Fruit fly (Drosophila melanogaster) whole organism, prepupa: ENCODE data around the gene Mnat9.

Source experiments
- Blimp-1 ChIP-seq: fragments of 200-800 bp; sonication (Bioruptor generic); optimal IDR thresholded peaks from 3 replicates; lab custom pipeline; 2017; ENCODE audit warnings: missing biosample characterization, missing genetic modification characterization, mild to moderate bottlenecking, moderate library complexity, missing genetic modification reagents
- CG10631 ChIP-seq: fragments of 200-800 bp; sonication (Bioruptor generic); optimal IDR thresholded peaks from 2 replicates; lab custom pipeline; 2016; ENCODE audit warnings: missing biosample characterization, missing genetic modification characterization
- CG10669 ChIP-seq: fragments of 200-800 bp; sonication (Bioruptor generic); optimal IDR thresholded peaks from 3 replicates; lab custom pipeline; 2018; ENCODE audit warnings: missing biosample characterization, mild to moderate bottlenecking, missing genetic modification characterization, moderate library complexity
- CG11294 ChIP-seq: fragments of 200-800 bp; sonication (Bioruptor generic); IDR thresholded peaks from 2 replicates; pipeline ENCODE4 v1.3.6; 2022; ENCODE audit warnings: missing biosample characterization, missing genetic modification characterization
- CG11762 ChIP-seq: fragments of 200-800 bp; sonication (Bioruptor generic); optimal IDR thresholded peaks from 3 replicates; lab custom pipeline; 2016; ENCODE audit warnings: missing biosample characterization, missing genetic modification characterization; ENCODE audit not compliant: insufficient read depth
- CG11902 ChIP-seq: fragments of 200-800 bp; sonication (Bioruptor generic); optimal IDR thresholded peaks from 3 replicates; lab custom pipeline; 2016; ENCODE audit warnings: missing biosample characterization, missing genetic modification characterization
- CG15336 ChIP-seq: fragments of 200-800 bp; sonication (Bioruptor generic); IDR thresholded peaks from 2 replicates; pipeline ENCODE4 v1.3.6; 2022; ENCODE audit warnings: missing biosample characterization, missing genetic modification characterization
- CG16779 ChIP-seq: fragments of 200-800 bp; sonication (Bioruptor generic); optimal IDR thresholded peaks from 3 replicates; lab custom pipeline; 2017; ENCODE audit warnings: missing biosample characterization, mild to moderate bottlenecking, missing genetic modification characterization
- CG3032 ChIP-seq: fragments of 200-800 bp; optimal IDR thresholded peaks from 2 replicates; lab custom pipeline; 2019; ENCODE audit warnings: missing biosample characterization, mild to moderate bottlenecking, missing genetic modification characterization, moderate library complexity
- CG32006 ChIP-seq: fragments of 200-800 bp; sonication (Bioruptor generic); optimal IDR thresholded peaks from 3 replicates; lab custom pipeline; 2017; ENCODE audit warnings: missing biosample characterization, mild to moderate bottlenecking, missing genetic modification characterization
- CG34406 ChIP-seq: fragments of 200-800 bp; sonication (Bioruptor generic); optimal IDR thresholded peaks from 3 replicates; lab custom pipeline; 2016; ENCODE audit warnings: missing biosample characterization, missing genetic modification characterization
- CG3919 ChIP-seq: fragments of 200-800 bp; sonication (Bioruptor generic); optimal IDR thresholded peaks from 3 replicates; lab custom pipeline; 2016; ENCODE audit warnings: missing biosample characterization, missing genetic modification characterization
- CG4318 ChIP-seq: fragments of 200-800 bp; sonication (Bioruptor generic); optimal IDR thresholded peaks from 3 replicates; lab custom pipeline; 2017; ENCODE audit warnings: missing biosample characterization, mild to moderate bottlenecking, missing genetic modification characterization
- CG6163 ChIP-seq: fragments of 200-800 bp; sonication (Bioruptor generic); IDR thresholded peaks from 3 replicates; pipeline ENCODE4 v1.3.6; 2022; ENCODE audit warnings: missing biosample characterization, missing genetic modification characterization
- CG6276 ChIP-seq: fragments of 200-800 bp; sonication (Bioruptor generic); optimal IDR thresholded peaks from 2 replicates; lab custom pipeline; 2017; ENCODE audit warnings: missing biosample characterization, mild to moderate bottlenecking, missing genetic modification characterization
- CG6808 ChIP-seq: fragments of 200-800 bp; sonication (Bioruptor generic); optimal IDR thresholded peaks from 3 replicates; lab custom pipeline; 2017; ENCODE audit warnings: missing biosample characterization, missing genetic modification characterization, mild to moderate bottlenecking, moderate library complexity, missing genetic modification reagents
- CG6854 ChIP-seq: fragments of 200-800 bp; sonication (Bioruptor generic); optimal IDR thresholded peaks from 2 replicates; lab custom pipeline; 2017; ENCODE audit warnings: missing biosample characterization, mild to moderate bottlenecking, missing genetic modification characterization
- CG8119 ChIP-seq: fragments of 200-800 bp; sonication (Bioruptor generic); IDR thresholded peaks from 3 replicates; pipeline ENCODE4 v1.3.6; 2022; ENCODE audit warnings: missing biosample characterization, missing genetic modification characterization
- CG9139 ChIP-seq: fragments of 200-800 bp; sonication (Bioruptor generic); optimal IDR thresholded peaks from 3 replicates; lab custom pipeline; 2017; ENCODE audit warnings: missing biosample characterization, mild to moderate bottlenecking, missing genetic modification characterization
- Eip75B ChIP-seq: fragments of 200-800 bp; sonication (Bioruptor generic); optimal IDR thresholded peaks from 3 replicates; lab custom pipeline; 2016; ENCODE audit warnings: missing biosample characterization, missing genetic modification characterization
- Eip78C ChIP-seq: fragments of 200-800 bp; sonication (Bioruptor generic); peaks from one replicate; lab custom pipeline; 2016; ENCODE audit warnings: missing biosample characterization, missing genetic modification characterization
- Ets96B ChIP-seq: fragments of 200-800 bp; optimal IDR thresholded peaks from 2 replicates; lab custom pipeline; 2019; ENCODE audit warnings: missing biosample characterization, mild to moderate bottlenecking, missing genetic modification characterization, moderate library complexity
- Gug ChIP-seq: fragments of 200-800 bp; sonication (Bioruptor generic); IDR thresholded peaks from 2 replicates; pipeline ENCODE4 v1.3.6; 2022; ENCODE audit warnings: missing biosample characterization, missing genetic modification characterization
- Hr38 ChIP-seq: sonication (Bioruptor generic); optimal IDR thresholded peaks from 2 replicates; lab custom pipeline; 2016; ENCODE audit warnings: missing biosample characterization, missing genetic modification characterization
- Hr39 ChIP-seq: fragments of 200-800 bp; sonication (Bioruptor generic); optimal IDR thresholded peaks from 2 replicates; lab custom pipeline; 2016; ENCODE audit warnings: missing biosample characterization, missing genetic modification characterization
- Lpt ChIP-seq: fragments of 200-800 bp; sonication (Bioruptor generic); optimal IDR thresholded peaks from 3 replicates; lab custom pipeline; 2016; ENCODE audit warnings: missing biosample characterization, missing genetic modification characterization
- Met ChIP-seq: fragments of 200-800 bp; sonication (Bioruptor generic); optimal IDR thresholded peaks from 3 replicates; lab custom pipeline; 2016; ENCODE audit warnings: missing biosample characterization, missing genetic modification characterization
- OdsH ChIP-seq: fragments of 200-800 bp; sonication (Bioruptor generic); optimal IDR thresholded peaks from 3 replicates; lab custom pipeline; 2016; ENCODE audit warnings: missing biosample characterization, missing genetic modification characterization
- Sox102F ChIP-seq: fragments of 200-800 bp; sonication (Bioruptor generic); optimal IDR thresholded peaks from 2 replicates; lab custom pipeline; 2016; ENCODE audit warnings: missing biosample characterization, mild to moderate bottlenecking, missing genetic modification characterization
- Sox14 ChIP-seq: fragments of 200-800 bp; sonication (Bioruptor generic); optimal IDR thresholded peaks from 3 replicates; lab custom pipeline; 2016; ENCODE audit warnings: missing biosample characterization, missing genetic modification characterization
- Sox15 ChIP-seq: fragments of 200-800 bp; sonication (Bioruptor generic); optimal IDR thresholded peaks from 3 replicates; lab custom pipeline; 2016; ENCODE audit warnings: missing biosample characterization, missing genetic modification characterization
- acj6 ChIP-seq: fragments of 200-800 bp; sonication (Bioruptor generic); optimal IDR thresholded peaks from 3 replicates; lab custom pipeline; 2016; ENCODE audit warnings: missing biosample characterization, missing genetic modification characterization
- cyc ChIP-seq: fragments of 200-800 bp; sonication (Bioruptor generic); optimal IDR thresholded peaks from 3 replicates; lab custom pipeline; 2016; ENCODE audit warnings: missing biosample characterization, missing genetic modification characterization
- dsx ChIP-seq: fragments of 200-800 bp; optimal IDR thresholded peaks from 3 replicates; lab custom pipeline; 2019; ENCODE audit warnings: missing biosample characterization, mild to moderate bottlenecking, missing genetic modification characterization, moderate library complexity; ENCODE audit not compliant: poor library complexity, severe bottlenecking
- eg ChIP-seq: fragments of 200-800 bp; sonication (Bioruptor generic); IDR thresholded peaks from 3 replicates; pipeline ENCODE4 v1.3.6; 2022; ENCODE audit warnings: missing biosample characterization, missing genetic modification characterization
- esn ChIP-seq: fragments of 200-800 bp; sonication (Bioruptor generic); optimal IDR thresholded peaks from 2 replicates; lab custom pipeline; 2016; ENCODE audit warnings: missing biosample characterization, mild to moderate bottlenecking, missing genetic modification characterization, moderate library complexity
- fd85E ChIP-seq: fragments of 200-800 bp; sonication (Bioruptor generic); optimal IDR thresholded peaks from 3 replicates; lab custom pipeline; 2016; ENCODE audit warnings: missing biosample characterization, missing genetic modification characterization
- fkh ChIP-seq: fragments of 200-800 bp; sonication (Bioruptor generic); optimal IDR thresholded peaks from 3 replicates; lab custom pipeline; 2017; ENCODE audit warnings: missing biosample characterization, mild to moderate bottlenecking, missing genetic modification characterization, moderate library complexity
- lz ChIP-seq: fragments of 200-800 bp; sonication (Bioruptor generic); optimal IDR thresholded peaks from 3 replicates; lab custom pipeline; 2016; ENCODE audit warnings: missing biosample characterization, missing genetic modification characterization
- net ChIP-seq: fragments of 200-800 bp; sonication (Bioruptor generic); optimal IDR thresholded peaks from 3 replicates; lab custom pipeline; 2016; ENCODE audit warnings: missing biosample characterization, missing genetic modification characterization
- pdm3 ChIP-seq: fragments of 200-800 bp; sonication (Bioruptor generic); optimal IDR thresholded peaks from 3 replicates; lab custom pipeline; 2016; ENCODE audit warnings: missing biosample characterization, missing genetic modification characterization
- spab ChIP-seq: fragments of 200-800 bp; sonication (Bioruptor generic); optimal IDR thresholded peaks from 2 replicates; lab custom pipeline; 2017; ENCODE audit warnings: missing biosample characterization, mild to moderate bottlenecking, missing genetic modification characterization, missing genetic modification reagents
- svp ChIP-seq: fragments of 200-800 bp; sonication (Bioruptor generic); peaks from one replicate; lab custom pipeline; 2016; ENCODE audit warnings: missing biosample characterization, missing genetic modification characterization
- topi ChIP-seq: fragments of 200-800 bp; sonication (Bioruptor generic); optimal IDR thresholded peaks from 3 replicates; lab custom pipeline; 2016; ENCODE audit warnings: missing biosample characterization, missing genetic modification characterization

Gene Mnat9

dm6 chr3R:31592256-31592879, 23.6 kb downstream of the Mnat9 start, which contains the start of gene CG1774 (continued):
- TF ChIP-seq CG3032 (tag; lab: Kevin White, UChicago) (peak; percentile 1), CG3919 (GFP tag; lab: Kevin White, UChicago) (no peak), svp (GFP tag; lab: Kevin White, UChicago) (peak; percentile 89), Blimp-1 (GFP tag; lab: Kevin White, UChicago) (no peak), Hr39 (GFP tag; lab: Kevin White, UChicago) (peak; percentile 65), CG10631 (no peak), OdsH (GFP tag; lab: Kevin White, UChicago) (no peak), Gug (peak; percentile 66), CG4318 (no peak), Eip78C (GFP tag; lab: Kevin White, UChicago) (peak; percentile 86), CG6854 (GFP tag; lab: Kevin White, UChicago) (no peak), CG34406 (GFP tag; lab: Kevin White, UChicago) (peak; percentile 28), Lpt (no peak), Sox102F (GFP tag; lab: Kevin White, UChicago) (no peak), net (GFP tag; lab: Kevin White, UChicago) (no peak), CG6163 (GFP tag; lab: Robert Waterston, UW) (peak; percentile 76; the same call in 2 of the 3 replicates), Hr38 (GFP tag; lab: Kevin White, UChicago) (no peak), CG11294 (peak; percentile 60; the same call in 1 of the 2 replicates), topi (GFP tag; lab: Kevin White, UChicago) (peak; percentile 69), CG32006 (GFP tag; lab: Kevin White, UChicago) (no peak), CG11762 (GFP tag; lab: Kevin White, UChicago) (peak; percentile 14), Met (peak; percentile 58), spab (GFP tag; lab: Kevin White, UChicago) (no peak), Sox15 (GFP tag; lab: Kevin White, UChicago) (no peak), dsx (GFP tag; lab: Kevin White, UChicago) (no peak), lz (GFP tag; lab: Kevin White, UChicago) (peak; percentile 71), esn (GFP tag; lab: Kevin White, UChicago) (peak; percentile 64), CG16779 (tag; lab: Kevin White, UChicago) (peak; percentile 39), CG9139 (GFP tag; lab: Kevin White, UChicago) (no peak), Ets96B (tag; lab: Kevin White, UChicago) (peak; percentile 13), CG6276 (GFP tag; lab: Kevin White, UChicago) (no peak), CG6808 (GFP tag; lab: Kevin White, UChicago) (no peak)
- TF ChIP-seq, all 60 proteins: peak for 29

dm6 chr3R:31590281-31590680, 25.7 kb downstream of the Mnat9 start, which contains the start of gene CG1638:
TSS of gene CG1638 (plus strand) at chr3R:31590581.
- TF ChIP-seq topi (GFP tag; lab: Kevin White, UChicago) (no peak), net (GFP tag; lab: Kevin White, UChicago) (no peak)

DNA sequence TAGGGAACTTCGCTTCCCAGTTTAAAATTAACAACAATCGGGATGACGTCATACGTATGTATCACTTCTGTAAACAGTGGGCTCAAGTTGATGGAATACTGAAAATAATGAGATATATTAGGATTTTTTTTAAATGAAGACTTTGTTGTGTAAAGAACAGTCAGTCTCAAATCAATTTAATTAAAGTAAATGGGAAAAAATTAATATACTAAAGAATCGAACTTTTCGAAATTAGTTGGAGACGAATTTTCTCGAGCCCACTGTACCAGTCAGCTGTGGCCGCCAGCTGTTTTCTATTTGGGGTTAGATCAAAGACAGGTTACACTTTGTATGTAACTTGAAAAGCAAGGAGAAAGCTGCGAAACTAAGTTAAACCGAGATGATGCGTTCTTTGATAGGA, 27.6 kb downstream of the Mnat9 start, which contains the start of gene CG1635:
TSS of gene CG1635 (plus strand) at position 300 of the 400 bp plus-strand sequence.
- TF ChIP-seq Eip78C (GFP tag; lab: Kevin White, UChicago) (peak; percentile 98), net (GFP tag; lab: Kevin White, UChicago) (peak; percentile 99), Hr38 (GFP tag; lab: Kevin White, UChicago) (peak; percentile 76), acj6 (GFP tag; lab: Kevin White, UChicago) (peak; percentile 98), CG11762 (GFP tag; lab: Kevin White, UChicago) (peak; percentile 97), Met (peak; percentile 99), eg (GFP tag; lab: Robert Waterston, UW) (peak; percentile 100), pdm3 (peak; percentile 98), Sox14 (peak; percentile 99), CG6808 (GFP tag; lab: Kevin White, UChicago) (peak; percentile 94), OdsH (GFP tag; lab: Kevin White, UChicago) (peak; percentile 98), CG3032 (tag; lab: Kevin White, UChicago) (peak; percentile 97), CG15336 (peak; percentile 100), CG34406 (GFP tag; lab: Kevin White, UChicago) (peak; percentile 99), Gug (peak; percentile 99), Eip75B (peak; percentile 97), fd85E (peak; percentile 93), CG10669 (peak; percentile 96), cyc (GFP tag; lab: Kevin White, UChicago) (peak; percentile 96), CG6276 (GFP tag; lab: Kevin White, UChicago) (peak; percentile 100), esn (GFP tag; lab: Kevin White, UChicago) (peak; percentile 99), CG8119 (GFP tag; lab: Robert Waterston, UW) (peak; percentile 100), fkh (GFP tag; lab: Kevin White, UChicago) (no peak), CG6854 (GFP tag; lab: Kevin White, UChicago) (peak; percentile 97), CG16779 (tag; lab: Kevin White, UChicago) (peak; percentile 94), lz (GFP tag; lab: Kevin White, UChicago) (peak; percentile 99), CG9139 (GFP tag; lab: Kevin White, UChicago) (peak; percentile 92), CG11902 (peak; percentile 86)
